Worm (Caenorhabditis elegans) whole organism, mixed stage, embryonic: Measurements from ENCODE around the gene mogs-1.

Experiments used
- M03D4.4 ChIP-seq: sonication (generic microtip); optimal IDR thresholded peaks from 2 replicates; lab custom pipeline; 2017; ENCODE audit warnings: mild to moderate bottlenecking, missing genetic modification characterization, missing compliant biosample characterization
- blmp-1 ChIP-seq: fragments of 150-350 bp; optimal IDR thresholded peaks from 2 replicates; lab custom pipeline; 2014; ENCODE audit warnings: missing biosample characterization, missing genetic modification characterization
- mep-1 ChIP-seq: fragments of 150-350 bp; optimal IDR thresholded peaks from 2 replicates; lab custom pipeline; 2017; ENCODE audit warnings: missing biosample characterization, missing genetic modification reagents, missing genetic modification characterization, inconsistent platforms
- nhr-12 ChIP-seq: fragments of 150-350 bp; optimal IDR thresholded peaks from 2 replicates; lab custom pipeline; 2014; ENCODE audit warnings: missing biosample characterization, missing genetic modification characterization
- sem-2 ChIP-seq: fragments of 200-800 bp; sonication (Bioruptor generic); optimal IDR thresholded peaks from 2 replicates; lab custom pipeline; 2018; ENCODE audit warnings: mild to moderate bottlenecking, missing genetic modification characterization, missing compliant biosample characterization
- sptf-1 ChIP-seq: sonication (generic microtip); optimal IDR thresholded peaks from 2 replicates; lab custom pipeline; 2017; ENCODE audit warnings: mild to moderate bottlenecking, missing genetic modification characterization, moderate library complexity, missing compliant biosample characterization
- unc-39 ChIP-seq: fragments of 150-350 bp; optimal IDR thresholded peaks from 2 replicates; lab custom pipeline; 2014; ENCODE audit warnings: missing biosample characterization, missing genetic modification characterization

DNA sequence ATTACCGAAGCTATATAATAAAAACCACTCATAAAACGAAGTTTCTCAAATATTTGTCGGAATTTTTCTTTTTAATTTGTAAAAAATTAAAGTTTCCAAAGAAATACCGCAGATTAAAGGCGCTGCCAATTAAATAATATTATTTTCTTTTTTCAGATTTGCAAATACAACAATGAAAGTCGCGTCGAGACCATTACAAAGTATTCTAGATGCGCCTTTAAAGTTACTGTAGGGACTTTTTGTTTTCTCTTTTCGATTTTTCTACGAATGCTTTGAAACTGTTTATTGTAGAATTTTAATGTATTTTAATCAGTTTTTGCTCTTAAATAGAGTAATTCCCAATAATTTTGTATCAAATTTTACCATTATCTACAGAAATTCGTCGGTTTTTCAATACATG is 16.5 kb upstream of the mogs-1 start:
- TF ChIP-seq sptf-1 (tag; lab: Kevin White, UChicago) (no peak), nhr-12 (tag; lab: Kevin White, UChicago) (no peak), unc-39 (tag; lab: Kevin White, UChicago) (no peak), M03D4.4 (tag; lab: Kevin White, UChicago) (no peak), sem-2 (GFP tag; lab: Kevin White, UChicago) (no peak), mep-1 (no peak), blmp-1 (tag; lab: Kevin White, UChicago) (no peak)
